Worm (Caenorhabditis elegans) whole organism, L4/young adult: ENCODE measurements around the gene K12H6.7.

Experiments
- W03F9.2 ChIP-seq: fragments of 150-350 bp; optimal IDR thresholded peaks from 2 replicates; lab custom pipeline; 2014; ENCODE audit warnings: missing biosample characterization, missing genetic modification characterization
- dao-5 ChIP-seq: sonication (generic microtip); optimal IDR thresholded peaks from 2 replicates; lab custom pipeline; 2016; ENCODE audit warnings: missing genotype, missing genetic modification characterization, moderate library complexity, missing compliant biosample characterization
- him-1 ChIP-seq: sonication (generic microtip); optimal IDR thresholded peaks from 2 replicates; lab custom pipeline; 2016; ENCODE audit warnings: missing genotype, missing genetic modification reagents, missing genetic modification characterization, missing compliant biosample characterization

The K12H6.7 gene

DNA sequence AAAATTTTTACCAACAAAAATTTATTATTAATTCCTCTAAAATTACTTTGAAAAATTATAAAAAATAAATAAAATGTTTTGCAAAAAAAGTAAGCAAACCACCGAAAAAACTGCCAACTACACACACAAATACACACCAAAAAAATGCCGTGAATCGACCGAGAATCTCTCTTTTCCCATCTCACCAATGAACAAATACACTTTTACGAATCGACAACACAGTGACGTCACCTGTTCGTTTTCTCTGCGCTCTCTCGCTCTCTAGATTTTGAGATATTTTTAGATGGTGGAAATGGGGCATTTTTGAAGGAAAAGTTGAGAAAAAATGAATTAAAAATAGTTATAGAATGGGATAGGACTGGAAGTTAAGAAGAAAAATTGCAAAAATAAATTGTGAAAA is 4.7 kb downstream of the K12H6.7 start:
- TF ChIP-seq W03F9.2 (tag; lab: Kevin White, UChicago) (no peak), him-1 (no peak), dao-5 (tag; lab: Kevin White, UChicago) (no peak)

ce11 chrII:2831173-2831572 is 5.6 kb downstream of the K12H6.7 start, which contains the start of gene K12H6.6:
K12H6.6 (minus strand) TSS chrII:2831233.
- no peak for TF ChIP-seq dao-5 (tag; lab: Kevin White, UChicago)
- no peak for TF ChIP-seq him-1
- TF ChIP-seq W03F9.2 (tag; lab: Kevin White, UChicago), result no peak

ce11 chrII:2830144-2830543 is 6.6 kb downstream of the K12H6.7 start:
- TF ChIP-seq him-1, result no peak
- TF ChIP-seq W03F9.2 (tag; lab: Kevin White, UChicago), result no peak
- no peak for TF ChIP-seq dao-5 (tag; lab: Kevin White, UChicago)

- no peak for TF ChIP-seq him-1
- TF ChIP-seq W03F9.2 (tag; lab: Kevin White, UChicago), result no peak
- TF ChIP-seq dao-5 (tag; lab: Kevin White, UChicago), result no peak
Measured at ce11 chrII:2829482-2829881, 7.3 kb downstream of the K12H6.7 start.

ce11 chrII:2827859-2828403 is 8.8 kb downstream of the K12H6.7 start, which contains the start of gene K12H6.8:
K12H6.8 (plus strand) TSS chrII:2827896.
- TF ChIP-seq him-1 (no peak), dao-5 (tag; lab: Kevin White, UChicago) (no peak), W03F9.2 (tag; lab: Kevin White, UChicago) (no peak)

DNA sequence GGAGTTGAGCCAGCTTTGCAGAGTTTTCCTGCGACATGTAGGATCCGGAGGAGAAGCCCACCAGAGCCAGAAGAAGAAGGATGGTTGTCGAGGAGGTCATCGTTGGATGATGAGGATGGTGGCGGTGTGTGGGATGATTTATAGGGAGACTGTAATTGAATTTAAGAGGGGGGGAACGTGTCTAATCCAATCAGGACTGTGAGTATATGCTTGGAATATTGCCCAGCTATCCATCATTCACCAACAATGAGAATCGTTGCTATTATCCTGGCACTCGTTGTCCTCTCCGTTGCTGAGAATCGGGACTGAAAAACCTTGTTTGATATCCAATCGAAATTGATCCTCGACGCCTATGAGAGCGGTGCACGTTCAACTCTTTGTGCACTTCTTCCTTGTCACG is 10.7 kb downstream of the K12H6.7 start, which contains the start of gene K12H6.5:
Gene K12H6.5 (minus strand): TSS at position 101 of the 400 bp plus-strand sequence.
- TF ChIP-seq W03F9.2 (tag; lab: Kevin White, UChicago) (no peak), dao-5 (tag; lab: Kevin White, UChicago) (no peak), him-1 (no peak)

DNA sequence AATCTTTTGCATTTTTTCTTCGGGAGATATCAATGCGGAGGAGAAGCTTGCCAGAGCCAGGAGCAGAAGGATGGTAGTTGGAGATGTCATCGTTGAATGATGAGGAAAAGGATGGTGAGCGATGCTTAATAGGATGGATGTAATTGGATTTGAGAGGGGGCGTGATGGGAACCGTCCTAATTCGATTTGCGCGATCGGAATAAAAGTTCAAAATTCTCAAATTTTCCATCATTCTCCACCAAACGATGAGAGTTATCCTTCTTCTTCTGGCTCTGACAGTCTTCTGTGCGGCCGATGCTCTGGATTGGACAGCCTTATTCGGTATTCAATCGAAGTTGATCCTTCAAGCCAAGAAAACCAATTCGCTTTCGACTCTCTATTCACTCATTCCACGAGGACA is 12.6 kb downstream of the K12H6.7 start, which contains the start of the genes K12H6.4 and K12H6.9:
Gene K12H6.4 (minus strand): TSS at position 101 of the 400 bp plus-strand sequence.
Gene K12H6.9 (plus strand): TSS at position 236 of the 400 bp plus-strand sequence.
- no peak for TF ChIP-seq dao-5 (tag; lab: Kevin White, UChicago)
- no peak for TF ChIP-seq W03F9.2 (tag; lab: Kevin White, UChicago)
- TF ChIP-seq him-1, result no peak

ce11 chrII:2822435-2822920 is 14.3 kb downstream of the K12H6.7 start, which contains the start of the genes fut-4 and K12H6.10:
fut-4 (minus strand) TSS chrII:2822535.
K12H6.10 (plus strand) TSS chrII:2822870.
- TF ChIP-seq him-1 (no peak), W03F9.2 (tag; lab: Kevin White, UChicago) (no peak), dao-5 (tag; lab: Kevin White, UChicago) (no peak)

ce11 chrII:2816676-2817075 is 20.1 kb downstream of the K12H6.7 start, which contains the start of gene set-13:
set-13 (plus strand) TSS chrII:2816976.
- no peak for TF ChIP-seq W03F9.2 (tag; lab: Kevin White, UChicago)
- TF ChIP-seq dao-5 (tag; lab: Kevin White, UChicago), result no peak
- no peak for TF ChIP-seq him-1

- no peak for TF ChIP-seq him-1
Measured at ce11 chrII:2815444-2815843, 21.3 kb downstream of the K12H6.7 start, which contains the start of gene K12H6.2. K12H6.2 (minus strand) TSS chrII:2815544.

DNA sequence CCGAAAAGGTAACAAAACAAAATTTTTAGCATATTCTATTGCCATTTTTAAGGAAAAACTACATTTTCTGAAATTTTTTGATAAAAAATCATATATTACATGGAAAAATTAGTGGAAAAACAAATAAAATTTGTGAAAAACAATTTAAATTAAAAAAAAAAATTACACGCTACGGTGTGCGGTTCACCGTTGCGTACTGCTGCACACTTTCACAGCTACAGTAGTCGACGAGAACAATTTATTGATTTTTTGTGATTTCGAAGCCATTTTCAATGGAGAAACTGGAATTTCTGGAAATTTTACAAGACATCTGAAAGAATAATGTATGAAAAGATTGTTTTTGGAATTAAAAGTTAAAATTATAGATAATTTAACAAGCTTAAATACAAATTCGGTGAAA is 21.7 kb downstream of the K12H6.7 start:
- no peak for TF ChIP-seq W03F9.2 (tag; lab: Kevin White, UChicago)
- TF ChIP-seq him-1, result no peak
- no peak for TF ChIP-seq dao-5 (tag; lab: Kevin White, UChicago)

DNA sequence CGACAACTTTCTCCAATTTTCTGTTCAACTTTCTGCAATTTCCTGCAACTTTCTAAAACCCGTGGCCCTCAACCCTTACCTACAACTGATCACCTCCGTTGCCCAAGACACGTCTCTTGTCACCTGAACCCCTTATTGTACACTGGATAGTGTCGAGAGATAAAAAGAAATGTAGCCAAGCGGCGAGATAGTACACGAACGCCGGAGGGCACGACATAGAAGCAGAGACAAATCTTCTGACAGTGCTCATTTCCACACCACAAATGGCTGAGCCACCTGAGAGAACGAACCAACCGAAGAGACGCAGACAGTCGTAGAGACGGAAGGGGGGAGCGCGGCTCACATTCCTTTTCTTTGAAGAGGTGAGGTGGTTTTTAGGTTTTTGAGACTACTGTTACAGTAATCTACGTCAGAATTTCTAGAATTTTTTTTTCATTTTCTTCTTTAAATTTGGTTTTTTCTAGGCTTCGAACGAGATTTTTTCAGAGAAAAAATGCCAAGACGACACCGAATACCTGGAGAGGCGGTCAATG is 29.0 kb downstream of the K12H6.7 start, which contains the start of gene K12H6.12:
Gene K12H6.12 (plus strand): TSS at position 483 of the 533 bp plus-strand sequence.
- TF ChIP-seq W03F9.2 (tag; lab: Kevin White, UChicago), result no peak

DNA sequence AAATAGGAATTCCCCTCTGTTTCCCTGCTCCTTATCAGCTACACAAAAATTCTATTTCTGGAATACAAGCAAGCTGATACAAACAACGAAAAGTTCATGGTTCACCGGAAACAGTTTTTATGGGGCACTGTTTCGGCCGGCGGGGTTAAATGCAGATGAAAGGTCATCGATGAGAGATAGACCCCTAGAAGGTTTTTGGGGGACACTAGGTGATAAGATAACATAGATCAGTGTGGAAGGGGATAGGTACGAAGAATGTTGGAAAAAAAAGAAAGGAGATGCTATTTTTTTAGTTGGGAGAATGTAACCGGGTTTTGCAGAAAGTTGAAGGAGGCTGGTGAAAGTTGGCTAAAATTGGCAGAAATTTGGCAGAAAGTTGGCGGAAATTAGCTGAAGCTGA is 31.2 kb downstream of the K12H6.7 start:
- TF ChIP-seq dao-5 (tag; lab: Kevin White, UChicago) (no peak), W03F9.2 (tag; lab: Kevin White, UChicago) (no peak), him-1 (no peak)

DNA sequence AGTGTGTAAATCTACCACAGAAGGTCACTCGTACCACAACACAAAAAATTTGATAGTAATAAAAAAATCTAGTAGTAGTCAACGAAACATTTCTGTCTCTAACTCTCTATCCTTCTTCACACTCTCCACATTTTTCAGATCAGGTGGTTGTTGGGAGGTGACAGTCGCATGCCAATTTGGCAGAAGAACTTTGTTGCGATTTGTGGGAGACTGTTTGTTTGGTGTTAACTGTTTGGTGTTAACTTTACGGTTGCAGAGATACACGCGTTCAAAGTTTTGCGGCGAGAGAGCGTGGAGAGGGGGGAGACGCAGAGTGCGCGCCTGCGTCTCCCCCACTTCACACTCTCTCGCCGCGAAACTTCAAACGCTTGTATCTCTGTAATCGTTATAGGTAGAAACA is 31.8 kb downstream of the K12H6.7 start:
- no peak for TF ChIP-seq him-1
- TF ChIP-seq W03F9.2 (tag; lab: Kevin White, UChicago), result no peak
- TF ChIP-seq dao-5 (tag; lab: Kevin White, UChicago), result no peak
